Worm (Caenorhabditis elegans): ENCODE results near the gene nhr-153.

ce11 chrV:12088773-12089172 is 15.2 kb upstream of the nhr-153 start, which contains the start of gene R07B7.12:
- TF ChIP-seq flt-1 (GFP tag; IDR thresholded peaks at IDR 0.05) (no peak), T22C8.4 (GFP tag; IDR thresholded peaks at IDR 0.05) (no peak), ref-1 (GFP tag; conservative IDR thresholded peaks at IDR 0.05) (no peak), tab-1 (GFP tag; IDR thresholded peaks at IDR 0.05) (no peak), cog-1 (tag; optimal IDR thresholded peaks at IDR 0.05) (no peak), med-1 (GFP tag; optimal IDR thresholded peaks at IDR 0.05; ENCODE audit: insufficient read depth) (no peak), ztf-23 (GFP tag; IDR thresholded peaks at IDR 0.05) (no peak), ztf-29 (GFP tag; IDR thresholded peaks at IDR 0.05) (no peak)
